Worm (Caenorhabditis elegans) whole organism, late embryonic: ENCODE results near the gene B0280.7.

Source experiments
- ceh-6 ChIP-seq: fragments of 200-800 bp; sonication (Bioruptor generic); optimal IDR thresholded peaks from 2 replicates; lab custom pipeline; 2018; ENCODE audit warnings: mild to moderate bottlenecking, missing genetic modification characterization, missing compliant biosample characterization
- nfya-1 ChIP-seq: sonication (generic microtip); optimal IDR thresholded peaks from 2 replicates; lab custom pipeline; 2017; ENCODE audit warnings: missing genetic modification characterization, mild to moderate bottlenecking, missing compliant biosample characterization, antibody characterized with exemption, moderate library complexity
- nhr-11 ChIP-seq: fragments of 150-350 bp; optimal IDR thresholded peaks from 2 replicates; lab custom pipeline; 2014; ENCODE audit warnings: missing biosample characterization, missing genetic modification characterization

DNA sequence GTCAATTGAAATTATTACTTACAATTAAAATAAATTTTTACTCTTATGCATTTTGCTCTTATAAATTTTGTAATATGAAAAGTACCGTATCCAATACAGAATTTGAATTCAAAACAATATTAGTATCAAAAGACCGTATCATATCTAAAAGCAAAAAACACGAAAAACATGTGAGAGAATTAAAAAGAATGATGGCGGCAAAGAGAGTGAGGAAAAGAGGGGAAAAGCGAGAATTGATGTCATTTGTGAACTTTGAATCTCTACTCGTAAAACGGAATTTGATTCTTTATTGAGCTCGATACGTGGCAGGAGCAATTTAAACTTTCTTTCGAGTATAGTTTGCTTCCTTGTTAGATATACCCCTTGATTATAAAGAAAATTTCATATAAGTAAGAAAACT lies 42.8 kb upstream of the B0280.7 start:
- no peak for TF ChIP-seq nhr-11 (tag; lab: Kevin White, UChicago)
- TF ChIP-seq ceh-6 (GFP tag; lab: Kevin White, UChicago) = no peak
- TF ChIP-seq nfya-1 (tag; lab: Kevin White, UChicago) = no peak
